Fruit fly (Drosophila melanogaster): ENCODE measurements around the gene RnpS1.

Gene RnpS1

dm6 chr3R:9555334-9555974 lies 3.6 kb downstream of the RnpS1 start, which contains the start of the genes CG9386 and BckdhA (continued):
- TF ChIP-seq Lim3 (GFP tag; IDR thresholded peaks at IDR 0.05) (no peak), Asciz (GFP tag; optimal IDR thresholded peaks at IDR 0.05) (no peak), CG9727 (GFP tag; optimal IDR thresholded peaks at IDR 0.05) (peak; percentile 68), p53 (GFP tag; optimal IDR thresholded peaks at IDR 0.05) (no peak), HmgZ (tag; optimal IDR thresholded peaks at IDR 0.05) (peak; percentile 21), ab (GFP tag; optimal IDR thresholded peaks at IDR 0.05) (no peak), Hmr (GFP tag; optimal IDR thresholded peaks at IDR 0.05) (peak; percentile 42), mam (GFP tag; optimal IDR thresholded peaks at IDR 0.05) (peak; percentile 75), CG8924 (tag; optimal IDR thresholded peaks at IDR 0.05) (peak; percentile 54), CG10543 (GFP tag; optimal IDR thresholded peaks at IDR 0.05) (peak; percentile 62), CG11560 (tag; IDR thresholded peaks at IDR 0.05) (no peak), lab (GFP tag; optimal IDR thresholded peaks at IDR 0.05) (peak; percentile 55), klu (GFP tag; IDR thresholded peaks at IDR 0.05) (no peak), tin (GFP tag; optimal IDR thresholded peaks at IDR 0.05) (peak; percentile 57), CG12391 (tag; optimal IDR thresholded peaks at IDR 0.05) (peak; percentile 73), zen2 (GFP tag; IDR thresholded peaks at IDR 0.05; ENCODE audit: partially characterized antibody) (peak; percentile 44; the same call in 1 of the 3 replicates), cas (GFP tag; IDR thresholded peaks at IDR 0.05) (no peak), Sry-β (GFP tag; optimal IDR thresholded peaks at IDR 0.05) (peak; percentile 33), gt (GFP tag; IDR thresholded peaks at IDR 0.05) (no peak), CG3995 (GFP tag; optimal IDR thresholded peaks at IDR 0.05) (peak; percentile 89), CG32767 (GFP tag; IDR thresholded peaks at IDR 0.05) (0 out of 2 replicates have a peak, but pooled peaks have one; percentile 38), da (GFP tag; optimal IDR thresholded peaks at IDR 0.05) (no peak), nau (GFP tag; optimal IDR thresholded peaks at IDR 0.05) (no peak), dmrt99B (tag; optimal IDR thresholded peaks at IDR 0.05) (no peak), trem (tag; optimal IDR thresholded peaks at IDR 0.05) (peak; percentile 52), Atf3 (GFP tag; optimal IDR thresholded peaks at IDR 0.05) (no peak), ssp (GFP tag; IDR thresholded peaks at IDR 0.05) (peak; percentile 20; the same call in 1 of the 2 replicates), pita (GFP tag; optimal IDR thresholded peaks at IDR 0.05) (no peak), bowl (GFP tag; IDR thresholded peaks at IDR 0.05) (no peak), Dip3 (GFP tag; optimal IDR thresholded peaks at IDR 0.05) (peak; percentile 63), zfh2 (GFP tag; optimal IDR thresholded peaks at IDR 0.05) (peak; percentile 58), CG10431 (GFP tag; optimal IDR thresholded peaks at IDR 0.05) (no peak), yki (optimal IDR thresholded peaks at IDR 0.05) (no peak), CG13894 (tag; optimal IDR thresholded peaks at IDR 0.05) (peak; percentile 63), inv (GFP tag; IDR thresholded peaks at IDR 0.05; ENCODE audit: partially characterized antibody) (peak; percentile 54), CG31388 (GFP tag; optimal IDR thresholded peaks at IDR 0.05) (no peak), CG31365 (tag; optimal IDR thresholded peaks at IDR 0.05) (no peak), ftz-f1 (GFP tag; optimal IDR thresholded peaks at IDR 0.05) (no peak), CG5180 (GFP tag; optimal IDR thresholded peaks at IDR 0.05) (no peak), Dad (GFP tag; optimal IDR thresholded peaks at IDR 0.05) (peak; percentile 20), CG7987 (GFP tag; optimal IDR thresholded peaks at IDR 0.05) (no peak), bigmax (GFP tag; optimal IDR thresholded peaks at IDR 0.05) (no peak), CrebB (tag; optimal IDR thresholded peaks at IDR 0.05) (no peak), CG14014 (GFP tag; IDR thresholded peaks at IDR 0.05) (peak; percentile 46; the same call in 1 of the 2 replicates), MBD-R2 (GFP tag; IDR thresholded peaks at IDR 0.05) (peak; percentile 49), abd-A (tag; optimal IDR thresholded peaks at IDR 0.05) (no peak), oc (tag; optimal IDR thresholded peaks at IDR 0.05) (no peak), Dip2 (GFP tag; IDR thresholded peaks at IDR 0.05) (no peak), CG1647 (GFP tag; optimal IDR thresholded peaks at IDR 0.05) (peak; percentile 55), az2 (GFP tag; optimal IDR thresholded peaks at IDR 0.05) (peak; percentile 37), C15 (GFP tag; IDR thresholded peaks at IDR 0.05) (no peak)
